Worm (Caenorhabditis elegans): Measurements from ENCODE around the gene nol-9.

DNA sequence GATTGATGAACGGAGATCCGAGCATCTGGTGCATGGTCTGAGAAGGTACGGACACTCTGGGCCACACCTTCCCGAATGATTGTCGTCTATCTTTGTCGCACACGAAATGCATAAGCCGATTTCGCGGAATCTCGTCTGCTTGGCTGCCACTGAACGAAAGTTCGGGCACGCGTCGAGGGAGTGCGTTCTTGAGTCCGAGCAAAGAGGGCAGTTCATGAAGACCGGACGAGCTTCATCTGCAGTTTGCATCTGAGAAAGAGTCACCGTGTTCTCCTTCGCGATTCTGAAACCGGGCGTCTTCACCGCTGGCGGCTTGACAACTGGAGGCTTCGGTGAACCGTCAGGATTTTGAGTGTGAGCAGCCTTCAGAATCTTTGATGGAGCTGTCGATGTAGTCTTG lies 35.9 kb downstream of the nol-9 start:
- TF ChIP-seq W03F9.2 (tag; optimal IDR thresholded peaks at IDR 0.05) (no peak), him-1 (tag; optimal IDR thresholded peaks at IDR 0.05) (no peak), dao-5 (tag; optimal IDR thresholded peaks at IDR 0.05) (no peak)
